Fruit fly (Drosophila melanogaster): ENCODE data around the gene CG13693.
A peak's percentile ranks its signal among the peaks of the same experiment; 100 is the strongest.

The CG13693 gene

DNA sequence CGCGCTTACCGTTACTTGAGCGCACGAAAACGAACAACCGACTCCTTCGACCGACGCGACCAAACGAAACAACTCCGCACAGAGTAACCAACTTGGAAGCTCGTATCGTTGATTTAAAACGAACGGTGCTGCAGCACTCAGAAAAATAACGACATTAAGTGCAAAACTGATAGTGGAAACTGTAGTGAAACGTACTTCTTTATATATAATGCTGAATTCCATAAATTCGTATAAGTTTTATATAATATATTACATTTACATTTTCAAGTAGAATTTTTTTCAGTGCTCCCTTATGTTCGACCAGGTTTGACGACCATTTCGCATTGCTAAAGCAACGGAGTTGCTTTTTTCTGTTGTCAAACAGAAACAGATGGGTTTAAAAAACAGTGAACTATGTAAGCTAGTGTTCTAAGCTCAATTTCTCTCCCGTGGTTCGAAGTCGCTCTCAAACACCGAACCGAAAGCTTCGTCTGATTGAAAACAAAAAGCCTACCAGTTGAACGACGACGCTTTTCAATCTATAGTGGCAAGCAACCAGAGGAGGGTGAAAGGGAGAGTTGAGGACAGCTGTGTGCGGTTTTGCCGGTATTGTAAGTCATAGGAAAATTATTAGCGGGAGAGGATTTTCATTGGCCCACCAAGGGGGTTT is 35.3 kb downstream of the CG13693 start, which contains the start of gene CG17075 (continued):
- TF ChIP-seq CG15073 (GFP tag; optimal IDR thresholded peaks at IDR 0.05) (peak; percentile 59), Dek (tag; optimal IDR thresholded peaks at IDR 0.05) (peak; percentile 96), Fer3 (tag; optimal IDR thresholded peaks at IDR 0.05) (peak; percentile 96), CG6254 (GFP tag; optimal IDR thresholded peaks at IDR 0.05) (peak; percentile 85), CG17328 (GFP tag; IDR thresholded peaks at IDR 0.05) (peak; percentile 96), CG30020 (tag; optimal IDR thresholded peaks at IDR 0.05) (peak; percentile 63), Lim3 (GFP tag; IDR thresholded peaks at IDR 0.05) (peak; percentile 81), CG14014 (GFP tag; IDR thresholded peaks at IDR 0.05) (peak; percentile 97), tll (GFP tag; optimal IDR thresholded peaks at IDR 0.05) (no peak), gsb (GFP tag; IDR thresholded peaks at IDR 0.05) (peak; percentile 92), pfk (GFP tag; optimal IDR thresholded peaks at IDR 0.05) (no peak), CG8924 (tag; optimal IDR thresholded peaks at IDR 0.05) (peak; percentile 96), her (GFP tag; optimal IDR thresholded peaks at IDR 0.05) (peak; percentile 33), CG17385 (GFP tag; optimal IDR thresholded peaks at IDR 0.05) (peak; percentile 92), cato (GFP tag; optimal IDR thresholded peaks at IDR 0.05; ENCODE audit: borderline replicate concordance) (peak; percentile 88), pnt (GFP tag; optimal IDR thresholded peaks at IDR 0.05) (peak; percentile 75), gro (GFP tag; optimal IDR thresholded peaks at IDR 0.05) (peak; percentile 75), CG4707 (GFP tag; optimal IDR thresholded peaks at IDR 0.05) (peak; percentile 79), yki (optimal IDR thresholded peaks at IDR 0.05) (no peak), pros (GFP tag; optimal IDR thresholded peaks at IDR 0.05) (no peak), unc-4 (GFP tag; IDR thresholded peaks at IDR 0.05; ENCODE audit: partially characterized antibody) (no peak), lov (optimal IDR thresholded peaks at IDR 0.05) (no peak), lov (GFP tag; IDR thresholded peaks at IDR 0.05) (peak; percentile 72; the same call in 1 of the 3 replicates), CG6765 (GFP tag; optimal IDR thresholded peaks at IDR 0.05) (peak; percentile 92), CG12744 (GFP tag; optimal IDR thresholded peaks at IDR 0.05) (peak; percentile 69), Deaf1 (tag; optimal IDR thresholded peaks at IDR 0.05) (peak; percentile 92), CG16813 (GFP tag; IDR thresholded peaks at IDR 0.05; ENCODE audit: partially characterized antibody) (no peak), bowl (GFP tag; IDR thresholded peaks at IDR 0.05) (peak; percentile 88), CG18476 (GFP tag; optimal IDR thresholded peaks at IDR 0.05) (peak; percentile 93), CG11723 (GFP tag; optimal IDR thresholded peaks at IDR 0.05) (peak; percentile 83), CG9932 (GFP tag; IDR thresholded peaks at IDR 0.05) (peak; percentile 96), CG16779 (GFP tag; IDR thresholded peaks at IDR 0.05) (peak; percentile 81), CG16815 (GFP tag; optimal IDR thresholded peaks at IDR 0.05) (peak; percentile 80), gce (GFP tag; IDR thresholded peaks at IDR 0.05) (peak; percentile 88), CG17568 (GFP tag; optimal IDR thresholded peaks at IDR 0.05) (peak; percentile 87), Opbp (GFP tag; IDR thresholded peaks at IDR 0.05; ENCODE audit: partially characterized antibody) (no peak), CG3838 (GFP tag; optimal IDR thresholded peaks at IDR 0.05) (peak; percentile 80), CG9727 (GFP tag; optimal IDR thresholded peaks at IDR 0.05) (peak; percentile 94), abd-A (tag; optimal IDR thresholded peaks at IDR 0.05) (peak; percentile 72), Abd-B (GFP tag; optimal IDR thresholded peaks at IDR 0.05) (peak; percentile 93), repo (GFP tag; optimal IDR thresholded peaks at IDR 0.05) (peak; percentile 55), sc (optimal IDR thresholded peaks at IDR 0.05) (no peak), sc (GFP tag; optimal IDR thresholded peaks at IDR 0.05) (peak; percentile 76), HmgZ (tag; optimal IDR thresholded peaks at IDR 0.05) (peak; percentile 95), hth (optimal IDR thresholded peaks at IDR 0.05) (no peak), aop (GFP tag; IDR thresholded peaks at IDR 0.05) (peak; percentile 83; the same call in 1 of the 2 replicates), CG3847 (GFP tag; IDR thresholded peaks at IDR 0.05) (peak; percentile 96), Hr78 (GFP tag; optimal IDR thresholded peaks at IDR 0.05) (no peak), CG12659 (GFP tag; optimal IDR thresholded peaks at IDR 0.05) (peak; percentile 97), CG12155 (GFP tag; optimal IDR thresholded peaks at IDR 0.05) (peak; percentile 90)

Measured in whole organism, embryonic.